Fruit fly (Drosophila melanogaster) whole organism, pupa: Measurements from ENCODE around the gene Alh.

Source experiments
- CG10348 ChIP-seq: fragments of 200-800 bp; sonication (Bioruptor generic); IDR thresholded peaks from 2 replicates; pipeline ENCODE4 v1.3.6; 2022; ENCODE audit warnings: missing biosample characterization, missing genetic modification characterization
- CG12605 ChIP-seq: fragments of 200-800 bp; sonication (Bioruptor generic); IDR thresholded peaks from 2 replicates; pipeline ENCODE4 v1.3.6; 2022; ENCODE audit warnings: missing biosample characterization, missing genetic modification characterization
- CG13204 ChIP-seq: fragments of 200-800 bp; sonication (Bioruptor generic); optimal IDR thresholded peaks from 2 replicates; lab custom pipeline; 2018; ENCODE audit warnings: missing biosample characterization, mild to moderate bottlenecking, missing genetic modification characterization, moderate library complexity
- CG14655 ChIP-seq: fragments of 200-800 bp; sonication (Bioruptor generic); optimal IDR thresholded peaks from 3 replicates; lab custom pipeline; 2017; ENCODE audit warnings: mild to moderate bottlenecking, missing biosample characterization, missing genetic modification reagents, missing genetic modification characterization
- CG15710 ChIP-seq: fragments of 200-800 bp; sonication (Bioruptor generic); optimal IDR thresholded peaks from 2 replicates; lab custom pipeline; 2018; ENCODE audit warnings: missing biosample characterization, mild to moderate bottlenecking, missing genetic modification characterization, moderate library complexity
- CG17806 ChIP-seq: fragments of 200-800 bp; sonication (Bioruptor generic); optimal IDR thresholded peaks from 2 replicates; lab custom pipeline; 2018; ENCODE audit warnings: missing biosample characterization, mild to moderate bottlenecking, missing genetic modification characterization, moderate library complexity
- CG32121 ChIP-seq: fragments of 200-800 bp; sonication (Bioruptor generic); IDR thresholded peaks from 2 replicates; pipeline ENCODE4 v1.3.6; 2022; ENCODE audit warnings: missing biosample characterization, missing genetic modification characterization
- CG34367 ChIP-seq: fragments of 200-800 bp; sonication (Bioruptor generic); optimal IDR thresholded peaks from 2 replicates; lab custom pipeline; 2018; ENCODE audit warnings: missing biosample characterization, mild to moderate bottlenecking, missing genetic modification characterization
- CG4496 ChIP-seq: fragments of 200-800 bp; sonication (Bioruptor generic); IDR thresholded peaks from 3 replicates; pipeline ENCODE4 v1.3.6; 2022; ENCODE audit warnings: missing biosample characterization, missing genetic modification characterization
- CG8159 ChIP-seq: fragments of 200-800 bp; sonication (Bioruptor generic); optimal IDR thresholded peaks from 3 replicates; lab custom pipeline; 2018; ENCODE audit warnings: missing biosample characterization, mild to moderate bottlenecking, missing genetic modification characterization, moderate library complexity
- CG8301 ChIP-seq: fragments of 200-800 bp; sonication (Bioruptor generic); optimal IDR thresholded peaks from 2 replicates; lab custom pipeline; 2018; ENCODE audit warnings: missing biosample characterization, mild to moderate bottlenecking, missing genetic modification characterization
- CG9948 ChIP-seq: fragments of 200-800 bp; sonication (Bioruptor generic); optimal IDR thresholded peaks from 2 replicates; lab custom pipeline; 2018; ENCODE audit warnings: missing biosample characterization, mild to moderate bottlenecking, missing genetic modification characterization, moderate library complexity
- D1 ChIP-seq: fragments of 200-800 bp; sonication (Bioruptor generic); optimal IDR thresholded peaks from 2 replicates; lab custom pipeline; 2018; ENCODE audit warnings: missing biosample characterization, mild to moderate bottlenecking, missing genetic modification characterization, moderate library complexity
- EcR ChIP-seq: fragments of 200-800 bp; sonication (Bioruptor generic); optimal IDR thresholded peaks from 3 replicates; lab custom pipeline; 2019; ENCODE audit warnings: missing biosample characterization, missing genetic modification characterization, mild to moderate bottlenecking, moderate library complexity, missing genetic modification reagents
- Ets98B ChIP-seq: fragments of 200-800 bp; sonication (Bioruptor generic); IDR thresholded peaks from 2 replicates; pipeline ENCODE4 v1.3.6; 2022; ENCODE audit warnings: missing biosample characterization, missing genetic modification characterization
- Pif1A ChIP-seq: fragments of 200-800 bp; sonication (Bioruptor generic); optimal IDR thresholded peaks from 3 replicates; lab custom pipeline; 2016; ENCODE audit warnings: missing biosample characterization, missing genetic modification characterization
- Pif1B ChIP-seq: fragments of 200-800 bp; sonication (Bioruptor generic); optimal IDR thresholded peaks from 3 replicates; lab custom pipeline; 2016; ENCODE audit warnings: missing biosample characterization, missing genetic modification characterization
- Snoo ChIP-seq: fragments of 200-800 bp; sonication (Bioruptor generic); optimal IDR thresholded peaks from 3 replicates; lab custom pipeline; 2017; ENCODE audit warnings: missing biosample characterization, mild to moderate bottlenecking, missing genetic modification characterization, inconsistent platforms
- fd96Ca ChIP-seq: fragments of 200-800 bp; sonication (Bioruptor generic); IDR thresholded peaks from 3 replicates; pipeline ENCODE4 v1.3.6; 2022; ENCODE audit warnings: missing biosample characterization, missing genetic modification characterization
- gl ChIP-seq: fragments of 200-800 bp; sonication (Bioruptor generic); optimal IDR thresholded peaks from 2 replicates; lab custom pipeline; 2018; ENCODE audit warnings: missing biosample characterization, mild to moderate bottlenecking, missing genetic modification characterization
- rn ChIP-seq: fragments of 200-800 bp; sonication (Bioruptor generic); IDR thresholded peaks from 2 replicates; pipeline ENCODE4 v1.3.6; 2022; ENCODE audit warnings: missing biosample characterization, missing genetic modification characterization

Alh gene

DNA sequence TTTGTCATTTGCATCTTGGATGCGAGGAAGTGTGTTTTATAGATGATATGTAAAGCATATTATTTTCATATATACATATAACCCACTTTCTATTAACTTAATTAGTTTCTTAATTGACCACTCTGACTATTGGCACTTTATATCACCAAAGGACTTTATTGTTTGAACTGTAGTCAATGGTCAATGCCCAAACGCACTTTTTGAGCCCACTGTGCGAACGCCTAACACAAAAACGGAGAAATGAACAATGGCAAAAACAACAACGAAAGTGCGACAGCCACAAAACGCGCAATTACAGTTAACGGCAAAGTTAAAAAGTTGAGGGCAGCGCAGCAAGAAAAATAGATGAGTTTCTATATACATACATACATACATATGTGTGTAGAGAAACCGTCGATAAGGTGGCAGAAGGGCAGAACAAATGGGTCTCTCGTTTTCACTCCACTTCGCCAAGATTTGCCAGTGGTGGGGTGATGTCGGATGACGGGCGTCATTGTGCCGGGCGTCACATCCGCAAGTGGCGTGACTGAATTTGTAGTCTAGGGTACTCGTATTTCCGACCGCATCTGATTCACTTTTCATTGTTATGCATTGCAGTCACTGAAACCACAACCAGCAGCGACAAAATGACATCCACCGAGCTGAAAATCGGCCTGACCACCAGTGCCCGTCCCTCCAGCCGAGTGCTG, 47.5 kb downstream of the Alh start:
- TF ChIP-seq CG34367 (tag; lab: Kevin White, UChicago) (no peak), CG8301 (tag; lab: Kevin White, UChicago) (peak; percentile 35), CG10348 (GFP tag; lab: Robert Waterston, UW) (no peak), CG17806 (peak; percentile 19)

DNA sequence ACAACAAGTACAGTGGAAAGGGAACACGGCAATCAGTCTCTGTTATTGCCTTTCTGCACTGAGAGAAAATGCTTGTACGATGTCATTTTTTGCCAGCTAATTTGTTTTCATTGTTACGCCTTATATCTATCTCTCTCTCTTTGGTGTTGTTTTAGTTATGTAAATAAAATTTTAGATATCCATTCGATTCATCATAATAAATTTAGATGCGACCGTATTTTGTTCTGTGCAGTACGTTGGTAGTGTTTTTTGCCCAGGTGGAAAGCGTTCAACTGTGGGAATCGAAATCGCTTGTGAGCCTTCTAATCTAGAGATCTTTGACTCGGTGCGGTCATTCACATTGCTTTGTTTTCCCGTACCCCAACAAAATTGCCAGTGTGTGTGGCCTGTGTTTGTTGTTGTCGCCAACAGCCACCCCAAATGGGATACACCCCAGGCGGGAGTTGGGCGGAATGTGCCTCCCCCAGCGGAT, 48.2 kb downstream of the Alh start:
- TF ChIP-seq CG12605 (GFP tag; lab: Robert Waterston, UW), result no peak
- peak; percentile 91 for TF ChIP-seq CG8159 (tag; lab: Kevin White, UChicago)
- no peak for TF ChIP-seq Ets98B (GFP tag; lab: Robert Waterston, UW)
- no peak for TF ChIP-seq fd96Ca
- no peak for TF ChIP-seq CG13204 (GFP tag; lab: Kevin White, UChicago)
- peak; percentile 92 for TF ChIP-seq CG14655
- peak; percentile 93 for TF ChIP-seq Pif1B (GFP tag; lab: Kevin White, UChicago)
- TF ChIP-seq CG32121 (GFP tag; lab: Robert Waterston, UW), result no peak
- TF ChIP-seq EcR (GFP tag; lab: Kevin White, UChicago), result peak; percentile 94
- TF ChIP-seq CG17806, result peak; percentile 92
- TF ChIP-seq rn, result no peak
- TF ChIP-seq Pif1A (GFP tag; lab: Kevin White, UChicago), result peak; percentile 93
- peak; percentile 91 for TF ChIP-seq CG8301 (tag; lab: Kevin White, UChicago)
- TF ChIP-seq CG9948, result peak; percentile 90
- TF ChIP-seq CG34367 (tag; lab: Kevin White, UChicago), result peak; percentile 89
- peak; percentile 93 for TF ChIP-seq Snoo (tag; lab: Kevin White, UChicago)
- no peak for TF ChIP-seq CG4496 (GFP tag; lab: Robert Waterston, UW)
- peak; percentile 82 for TF ChIP-seq gl (tag; lab: Kevin White, UChicago)
- TF ChIP-seq CG10348 (GFP tag; lab: Robert Waterston, UW), result no peak
- TF ChIP-seq CG15710, result peak; percentile 89
- TF ChIP-seq D1 (tag; lab: Kevin White, UChicago), result no peak

DNA sequence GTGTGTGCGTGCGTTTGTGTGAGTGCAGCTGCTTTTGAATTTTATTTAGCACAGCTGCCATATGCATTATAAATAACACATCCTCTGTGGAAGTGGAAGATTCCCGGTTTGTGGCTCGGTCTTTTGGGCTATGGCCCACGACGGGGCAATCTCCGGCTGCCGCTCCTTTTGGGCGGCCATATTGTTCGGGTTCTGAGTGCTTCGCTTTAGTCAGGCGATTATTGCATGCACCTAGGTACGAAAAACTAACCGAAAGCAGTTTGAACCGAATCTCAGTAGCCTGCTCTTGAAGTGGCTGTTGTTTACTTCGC, 48.9 kb downstream of the Alh start:
- no peak for TF ChIP-seq gl (tag; lab: Kevin White, UChicago)
- TF ChIP-seq Pif1B (GFP tag; lab: Kevin White, UChicago), result no peak
- TF ChIP-seq CG13204 (GFP tag; lab: Kevin White, UChicago), result no peak
- no peak for TF ChIP-seq CG17806
- TF ChIP-seq CG8301 (tag; lab: Kevin White, UChicago), result no peak
- no peak for TF ChIP-seq CG9948
- TF ChIP-seq CG12605 (GFP tag; lab: Robert Waterston, UW), result no peak
- TF ChIP-seq rn, result no peak
- TF ChIP-seq CG32121 (GFP tag; lab: Robert Waterston, UW), result no peak
- no peak for TF ChIP-seq Ets98B (GFP tag; lab: Robert Waterston, UW)
- no peak for TF ChIP-seq CG4496 (GFP tag; lab: Robert Waterston, UW)
- TF ChIP-seq EcR (GFP tag; lab: Kevin White, UChicago), result no peak
- TF ChIP-seq CG8159 (tag; lab: Kevin White, UChicago), result no peak

DNA sequence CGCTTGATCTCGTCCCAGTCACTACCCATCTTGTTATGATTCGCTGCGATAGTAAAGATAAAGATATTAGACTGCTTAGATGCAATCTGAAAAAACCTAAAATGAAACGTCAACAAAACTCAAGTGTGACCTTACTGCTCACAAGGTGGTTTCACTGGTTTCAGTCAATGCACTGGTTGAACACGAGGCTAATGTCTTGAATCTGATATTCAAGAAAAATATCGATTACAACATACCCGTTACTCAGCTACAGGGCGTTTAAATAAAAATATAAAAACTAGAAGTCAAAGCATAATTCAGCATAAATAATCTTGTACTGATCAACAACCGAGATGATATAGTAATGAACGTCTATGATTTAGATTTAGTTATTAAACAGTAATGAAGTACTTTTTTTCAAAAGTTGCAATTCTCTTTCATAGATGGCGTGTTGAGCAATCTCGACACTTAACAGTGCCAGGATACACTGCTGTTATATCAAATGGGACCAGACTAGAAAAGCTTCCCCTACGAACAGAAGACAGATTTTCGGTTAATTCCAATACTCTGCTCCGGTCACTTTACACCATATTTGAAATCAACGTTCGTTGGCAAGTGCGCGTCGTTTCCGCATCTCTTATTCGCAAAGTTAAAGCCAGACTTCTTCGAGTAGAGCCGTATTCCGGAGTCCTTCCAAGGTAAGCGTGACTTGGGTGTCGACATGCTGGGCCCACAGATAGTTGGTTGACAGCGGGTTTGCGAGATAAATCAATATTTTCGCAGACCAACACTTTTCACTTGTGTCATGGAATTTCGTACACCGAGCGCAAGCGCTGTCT, 49.5 kb downstream of the Alh start, which contains the start of the genes Ufl1 and CG1943:
Gene Ufl1, minus strand, starts transcription at position 156 of the 818 bp plus-strand sequence.
Gene CG1943, plus strand, starts transcription at position 563 of the 818 bp plus-strand sequence.
- TF ChIP-seq EcR (GFP tag; lab: Kevin White, UChicago) (no peak), CG13204 (GFP tag; lab: Kevin White, UChicago) (no peak), CG12605 (GFP tag; lab: Robert Waterston, UW) (no peak), CG15710 (no peak), CG10348 (GFP tag; lab: Robert Waterston, UW) (no peak), Pif1A (GFP tag; lab: Kevin White, UChicago) (no peak), CG34367 (tag; lab: Kevin White, UChicago) (no peak), Pif1B (GFP tag; lab: Kevin White, UChicago) (no peak), rn (no peak), fd96Ca (no peak), CG4496 (GFP tag; lab: Robert Waterston, UW) (no peak)

DNA sequence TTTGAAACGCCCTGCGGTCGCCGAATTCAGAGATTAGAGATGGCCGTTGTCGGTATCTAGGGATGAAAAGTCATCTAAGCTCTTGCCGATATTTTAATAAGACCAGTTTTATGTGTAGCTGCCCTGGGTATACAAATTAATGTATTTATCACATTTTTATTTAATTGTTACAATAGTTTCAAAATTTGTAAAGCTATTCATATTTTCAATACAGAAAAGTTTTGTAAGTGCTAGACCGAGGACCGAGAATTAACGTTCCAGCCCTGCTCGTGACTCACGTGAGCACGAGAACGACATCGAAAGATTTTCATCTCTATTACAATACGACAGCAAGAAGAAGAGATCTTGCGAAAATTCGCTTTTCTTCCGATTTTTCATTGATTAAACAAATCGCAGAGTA, 56.9 kb downstream of the Alh start, which contains the start of the genes CG1105 and CG1965:
Gene CG1105, minus strand, starts transcription at position 45 of the 400 bp plus-strand sequence.
Gene CG1965, plus strand, starts transcription at position 310 of the 400 bp plus-strand sequence.
- TF ChIP-seq CG32121 (GFP tag; lab: Robert Waterston, UW), result peak; percentile 85
- TF ChIP-seq EcR (GFP tag; lab: Kevin White, UChicago), result peak; percentile 15
- peak; percentile 14 for TF ChIP-seq gl (tag; lab: Kevin White, UChicago)
- no peak for TF ChIP-seq CG14655
- TF ChIP-seq D1 (tag; lab: Kevin White, UChicago), result no peak
- peak; percentile 74 for TF ChIP-seq CG9948
- TF ChIP-seq fd96Ca, result peak; percentile 92
- TF ChIP-seq CG13204 (GFP tag; lab: Kevin White, UChicago), result no peak
- peak; percentile 79 for TF ChIP-seq Ets98B (GFP tag; lab: Robert Waterston, UW)
- peak; percentile 68 for TF ChIP-seq CG34367 (tag; lab: Kevin White, UChicago)
- peak; percentile 89 for TF ChIP-seq CG4496 (GFP tag; lab: Robert Waterston, UW)
- peak; percentile 76 for TF ChIP-seq CG10348 (GFP tag; lab: Robert Waterston, UW)
- TF ChIP-seq Pif1B (GFP tag; lab: Kevin White, UChicago), result no peak
- peak; percentile 87 for TF ChIP-seq Pif1A (GFP tag; lab: Kevin White, UChicago)
- TF ChIP-seq CG17806, result peak; percentile 80
- peak; percentile 75 for TF ChIP-seq Snoo (tag; lab: Kevin White, UChicago)
- TF ChIP-seq CG12605 (GFP tag; lab: Robert Waterston, UW), result peak; percentile 67
- TF ChIP-seq CG15710, result peak; percentile 85
- peak; percentile 88 for TF ChIP-seq rn
- TF ChIP-seq CG8301 (tag; lab: Kevin White, UChicago), result no peak
- TF ChIP-seq CG8159 (tag; lab: Kevin White, UChicago), result peak; percentile 83
- TF ChIP-seq, all 21 proteins: peak for 16
